Fruit fly (Drosophila melanogaster) whole organism, embryonic: ENCODE measurements around the gene CG12321.

ENCODE experiments used
- Awh ChIP-seq: fragments of 200-800 bp; sonication (Bioruptor generic); IDR thresholded peaks from 2 replicates; pipeline ENCODE4, ENCODE4 v1.3.6; 2022; ENCODE audit warnings: missing biosample characterization, missing genetic modification characterization
- Bteb2 ChIP-seq: fragments of 200-800 bp; sonication (Bioruptor generic); optimal IDR thresholded peaks from 2 replicates; lab custom pipeline; 2016; ENCODE audit warnings: missing biosample characterization, missing genetic modification characterization
- CG10321 ChIP-seq: fragments of 200-800 bp; sonication (Bioruptor generic); IDR thresholded peaks from 2 replicates; pipeline ENCODE4 v1.3.6; 2022; ENCODE audit warnings: missing biosample characterization, missing genetic modification characterization
- CG10543 ChIP-seq: fragments of 200-800 bp; sonication (Bioruptor generic); optimal IDR thresholded peaks from 3 replicates; lab custom pipeline; 2017; ENCODE audit warnings: missing biosample characterization, mild to moderate bottlenecking, missing genetic modification characterization, moderate library complexity
- CG12299 ChIP-seq: fragments of 200-800 bp; sonication (Bioruptor generic); optimal IDR thresholded peaks from 2 replicates; lab custom pipeline; 2018; ENCODE audit warnings: missing biosample characterization, mild to moderate bottlenecking, missing genetic modification characterization
- CG12744 ChIP-seq: fragments of 200-800 bp; sonication (Bioruptor generic); optimal IDR thresholded peaks from 2 replicates; lab custom pipeline; 2016; ENCODE audit warnings: missing biosample characterization, missing genetic modification characterization
- CG12942 ChIP-seq: fragments of 200-800 bp; sonication (Bioruptor generic); optimal IDR thresholded peaks from 3 replicates; lab custom pipeline; 2016; ENCODE audit warnings: missing biosample characterization, missing genetic modification characterization
- CG15073 ChIP-seq: fragments of 200-800 bp; sonication (Bioruptor generic); optimal IDR thresholded peaks from 2 replicates; lab custom pipeline; 2016; ENCODE audit warnings: missing biosample characterization, missing genetic modification characterization
- CG16813 ChIP-seq: fragments of 200-800 bp; sonication (Bioruptor generic); IDR thresholded peaks from 3 replicates; pipeline ENCODE4 v1.3.6; 2022; ENCODE audit warnings: missing biosample characterization, missing genetic modification characterization; ENCODE audit not compliant: partially characterized antibody
- CG1832 ChIP-seq: fragments of 200-800 bp; sonication (Bioruptor generic); optimal IDR thresholded peaks from 2 replicates; lab custom pipeline; 2017; ENCODE audit warnings: missing biosample characterization, mild to moderate bottlenecking, missing genetic modification characterization, inconsistent platforms
- CG2199 ChIP-seq: fragments of 200-800 bp; sonication (Bioruptor generic); IDR thresholded peaks from 3 replicates; pipeline ENCODE4 v1.3.6; 2022; ENCODE audit warnings: missing biosample characterization, missing genetic modification characterization
- CG32532 ChIP-seq: fragments of 200-800 bp; sonication (Bioruptor generic); IDR thresholded peaks from 2 replicates; pipeline ENCODE4 v1.3.6; 2022; ENCODE audit warnings: missing biosample characterization, missing genetic modification characterization
- CG33213 ChIP-seq: fragments of 200-800 bp; sonication (Bioruptor generic); optimal IDR thresholded peaks from 3 replicates; lab custom pipeline; 2016; ENCODE audit warnings: missing biosample characterization, missing genetic modification characterization
- CG3726 ChIP-seq: fragments of 200-800 bp; sonication (Bioruptor generic); IDR thresholded peaks from 3 replicates; pipeline ENCODE4, ENCODE4 v1.3.6; 2022; ENCODE audit warnings: missing biosample characterization, missing genetic modification characterization
- CG4617 ChIP-seq: fragments of 200-800 bp; sonication (Bioruptor generic); optimal IDR thresholded peaks from 3 replicates; lab custom pipeline; 2016; ENCODE audit warnings: missing biosample characterization, missing genetic modification characterization, borderline replicate concordance
- CG6683 ChIP-seq: fragments of 200-800 bp; sonication (Bioruptor generic); optimal IDR thresholded peaks from 2 replicates; lab custom pipeline; 2017; ENCODE audit warnings: missing biosample characterization, mild to moderate bottlenecking, missing genetic modification characterization, missing genetic modification reagents
- CG7372 ChIP-seq: fragments of 200-800 bp; sonication (Bioruptor generic); IDR thresholded peaks from 2 replicates; pipeline ENCODE4 v1.3.6; 2022; ENCODE audit warnings: missing biosample characterization, missing genetic modification characterization
- CG8290 ChIP-seq, 3 experiments: fragments of 200-800 bp; sonication (Bioruptor generic); optimal IDR thresholded peaks; 2 replicates each; lab custom pipeline; 2016 to 2019; ENCODE audit warnings: missing biosample characterization in 3 of 3, missing genetic modification characterization in 3 of 3, mild to moderate bottlenecking in 2 of 3, moderate library complexity in 1 of 3
- CG8388 ChIP-seq: fragments of 200-800 bp; sonication (Bioruptor generic); optimal IDR thresholded peaks from 2 replicates; lab custom pipeline; 2019; ENCODE audit warnings: missing biosample characterization, mild to moderate bottlenecking, missing genetic modification characterization, moderate library complexity
- CrebB ChIP-seq: fragments of 200-800 bp; sonication (Bioruptor generic); optimal IDR thresholded peaks from 3 replicates; lab custom pipeline; 2018; ENCODE audit warnings: missing biosample characterization, mild to moderate bottlenecking, missing genetic modification characterization
- D19A ChIP-seq: fragments of 200-800 bp; optimal IDR thresholded peaks from 3 replicates; lab custom pipeline; 2019; ENCODE audit warnings: missing biosample characterization, mild to moderate bottlenecking, missing genetic modification characterization, moderate library complexity
- Dll ChIP-seq: fragments of 200-800 bp; sonication (Bioruptor generic); IDR thresholded peaks from 4 replicates; pipeline ENCODE4 v1.3.6; 2022; ENCODE audit warnings: missing biosample characterization, missing genetic modification characterization; ENCODE audit not compliant: partially characterized antibody
- Doc3 ChIP-seq: fragments of 200-800 bp; sonication (Bioruptor generic); IDR thresholded peaks from 3 replicates; pipeline ENCODE4 v1.3.6; 2022; ENCODE audit warnings: missing biosample characterization, missing genetic modification characterization; ENCODE audit not compliant: partially characterized antibody
- Dp ChIP-seq: fragments of 200-800 bp; sonication (Bioruptor generic); optimal IDR thresholded peaks from 2 replicates; lab custom pipeline; 2018; ENCODE audit warnings: missing biosample characterization, mild to moderate bottlenecking, missing genetic modification characterization, moderate library complexity
- Ets65A ChIP-seq: fragments of 200-800 bp; sonication (Bioruptor generic); peaks from one replicate; lab custom pipeline; 2016; ENCODE audit warnings: missing biosample characterization, missing genetic modification characterization
- Fer3 ChIP-seq: fragments of 200-800 bp; sonication (Bioruptor generic); optimal IDR thresholded peaks from 2 replicates; lab custom pipeline; 2018; ENCODE audit warnings: missing biosample characterization, mild to moderate bottlenecking, missing genetic modification characterization, moderate library complexity
- Gug ChIP-seq: fragments of 200-800 bp; sonication (Bioruptor generic); IDR thresholded peaks from 4 replicates; pipeline ENCODE4 v1.3.6; 2022; ENCODE audit warnings: missing biosample characterization, missing genetic modification characterization
- Meics ChIP-seq: fragments of 200-800 bp; sonication (Bioruptor generic); optimal IDR thresholded peaks from 2 replicates; lab custom pipeline; 2017; ENCODE audit warnings: missing biosample characterization, mild to moderate bottlenecking, missing genetic modification characterization
- Nf-YC ChIP-seq: fragments of 200-800 bp; optimal IDR thresholded peaks from 3 replicates; lab custom pipeline; 2019; ENCODE audit warnings: missing biosample characterization, mild to moderate bottlenecking, missing genetic modification characterization, moderate library complexity
- Six4 ChIP-seq: fragments of 200-800 bp; sonication (Bioruptor generic); optimal IDR thresholded peaks from 2 replicates; lab custom pipeline; 2016; ENCODE audit warnings: missing biosample characterization, missing genetic modification characterization
- Tbp ChIP-seq: fragments of >200 bp; optimal IDR thresholded peaks from 2 replicates; lab custom pipeline; 2018; ENCODE audit warnings: missing biosample characterization, missing genetic modification characterization
- bab2 ChIP-seq: fragments of 200-800 bp; sonication (Bioruptor generic); optimal IDR thresholded peaks from 2 replicates; lab custom pipeline; 2016; ENCODE audit warnings: missing biosample characterization, missing genetic modification characterization
- chinmo ChIP-seq: fragments of 200-800 bp; sonication (Bioruptor generic); IDR thresholded peaks from 4 replicates; pipeline ENCODE4 v1.3.6; 2022; ENCODE audit warnings: missing biosample characterization, missing genetic modification characterization; ENCODE audit not compliant: partially characterized antibody
- crol ChIP-seq: fragments of 200-800 bp; sonication (Bioruptor generic); IDR thresholded peaks from 2 replicates; pipeline ENCODE4 v1.3.6; 2022; ENCODE audit warnings: missing biosample characterization, missing genetic modification characterization
- eve ChIP-seq, 2 experiments: fragments of >200 bp; optimal IDR thresholded peaks; 2 replicates each; lab custom pipeline; 2017; ENCODE audit warnings: missing biosample characterization in 2 of 2, missing genetic modification characterization in 2 of 2
- ewg ChIP-seq: fragments of 200-800 bp; sonication (Bioruptor generic); optimal IDR thresholded peaks from 3 replicates; lab custom pipeline; 2017; ENCODE audit warnings: mild to moderate bottlenecking, missing biosample characterization, missing genetic modification reagents, missing genetic modification characterization
- gcm ChIP-seq: fragments of 200-800 bp; sonication (Bioruptor generic); optimal IDR thresholded peaks from 2 replicates; lab custom pipeline; 2019; ENCODE audit warnings: missing biosample characterization, mild to moderate bottlenecking, missing genetic modification characterization, moderate library complexity
- hth ChIP-seq: fragments of >200 bp; optimal IDR thresholded peaks from 2 replicates; lab custom pipeline; 2017; ENCODE audit warnings: inconsistent platforms
- jing ChIP-seq: fragments of 200-800 bp; sonication (Bioruptor generic); optimal IDR thresholded peaks from 2 replicates; lab custom pipeline; 2018; ENCODE audit warnings: missing biosample characterization, mild to moderate bottlenecking, missing genetic modification characterization
- lilli ChIP-seq: fragments of 200-800 bp; sonication (Bioruptor generic); optimal IDR thresholded peaks from 3 replicates; lab custom pipeline; 2016; ENCODE audit warnings: missing biosample characterization, missing genetic modification characterization
- lmd ChIP-seq: fragments of 200-800 bp; sonication (Bioruptor generic); IDR thresholded peaks from 2 replicates; pipeline ENCODE4 v1.3.6; 2022; ENCODE audit warnings: missing biosample characterization, missing genetic modification characterization
- luna ChIP-seq: fragments of 200-800 bp; sonication (Bioruptor generic); optimal IDR thresholded peaks from 2 replicates; lab custom pipeline; 2016; ENCODE audit warnings: missing biosample characterization, missing genetic modification characterization
- nerfin-1 ChIP-seq: fragments of 200-800 bp; sonication (Bioruptor generic); optimal IDR thresholded peaks from 3 replicates; lab custom pipeline; 2019; ENCODE audit warnings: missing biosample characterization, mild to moderate bottlenecking, missing genetic modification characterization, moderate library complexity
- onecut ChIP-seq: fragments of 200-800 bp; sonication (Bioruptor generic); IDR thresholded peaks from 2 replicates; pipeline ENCODE4 v1.3.6; 2022; ENCODE audit warnings: missing biosample characterization, missing genetic modification characterization
- otp ChIP-seq: fragments of 200-800 bp; sonication (Bioruptor generic); IDR thresholded peaks from 3 replicates; pipeline ENCODE4, ENCODE4 v1.3.6; 2022; ENCODE audit warnings: missing biosample characterization, missing genetic modification characterization
- pho ChIP-seq: fragments of 200-800 bp; sonication (Bioruptor generic); optimal IDR thresholded peaks from 2 replicates; lab custom pipeline; 2016; ENCODE audit warnings: missing biosample characterization, missing genetic modification characterization
- phol ChIP-seq: fragments of 200-800 bp; sonication (Bioruptor generic); optimal IDR thresholded peaks from 3 replicates; lab custom pipeline; 2018; ENCODE audit warnings: missing biosample characterization, mild to moderate bottlenecking, missing genetic modification characterization, moderate library complexity
- sqz ChIP-seq: fragments of 200-800 bp; sonication (Bioruptor generic); optimal IDR thresholded peaks from 3 replicates; lab custom pipeline; 2018; ENCODE audit warnings: missing biosample characterization, mild to moderate bottlenecking, missing genetic modification characterization
- tll ChIP-seq, 2 experiments: fragments of 200-800 bp in 1 of 2; fragments of >200 bp in 1 of 2; sonication (Bioruptor generic) in 1 of 2; optimal IDR thresholded peaks; 2 replicates each; lab custom pipeline; 2017 to 2019; ENCODE audit warnings: missing biosample characterization in 2 of 2, missing genetic modification characterization in 2 of 2, mild to moderate bottlenecking in 1 of 2, moderate library complexity in 1 of 2
- tna ChIP-seq: fragments of 200-800 bp; sonication (Bioruptor generic); IDR thresholded peaks from 2 replicates; pipeline ENCODE4 v1.3.6; 2022; ENCODE audit warnings: missing biosample characterization, missing genetic modification characterization; ENCODE audit not compliant: partially characterized antibody
- zen ChIP-seq: fragments of 200-800 bp; sonication (Bioruptor generic); optimal IDR thresholded peaks from 3 replicates; lab custom pipeline; 2018; ENCODE audit warnings: missing biosample characterization, mild to moderate bottlenecking, missing genetic modification characterization, moderate library complexity

The CG12321 gene

DNA sequence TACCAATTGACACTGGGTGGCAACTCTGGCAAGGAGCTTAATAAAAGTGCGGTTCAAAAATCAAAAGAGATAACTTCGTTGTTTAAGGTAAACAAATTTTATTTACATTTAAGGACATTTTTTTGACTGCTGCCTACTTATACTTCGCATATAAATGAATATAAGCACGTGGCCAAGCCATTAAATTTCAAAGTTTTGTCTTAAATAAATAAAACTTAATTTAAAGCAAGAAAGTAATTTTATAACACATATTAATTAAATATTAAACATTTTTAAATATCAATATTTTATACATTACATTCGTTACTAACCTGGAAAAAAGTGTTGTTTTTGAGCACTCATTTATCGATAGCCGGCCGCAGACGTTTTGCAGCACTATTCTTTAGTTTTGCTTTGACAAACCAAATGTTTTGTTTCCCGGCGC is at the start of gene CG12321, which contains the start of gene MED17 (continued):
- TF ChIP-seq ewg (GFP tag; lab: Kevin White, UChicago) = peak; percentile 82
- peak; percentile 94 for TF ChIP-seq phol (tag; lab: Kevin White, UChicago)
- no peak for TF ChIP-seq chinmo (GFP tag; lab: Robert Waterston, UW)
- peak; percentile 47 for TF ChIP-seq CG33213
- TF ChIP-seq lilli = peak; percentile 84
- peak; percentile 100 for TF ChIP-seq Meics (GFP tag; lab: Kevin White, UChicago)
- peak; percentile 71 for TF ChIP-seq CG6683 (GFP tag; lab: Kevin White, UChicago)
- peak; percentile 83 for TF ChIP-seq CG4617
- TF ChIP-seq CrebB (tag; lab: Kevin White, UChicago) = peak; percentile 50
- peak; percentile 80 for TF ChIP-seq CG8388 (GFP tag; lab: Kevin White, UChicago)
- TF ChIP-seq sqz (GFP tag; lab: Kevin White, UChicago) = no peak
- no peak; the same call in 1 of the 2 replicates for TF ChIP-seq crol
- no peak for TF ChIP-seq CG2199 (GFP tag; lab: Robert Waterston, UW)
- TF ChIP-seq CG12299 (tag; lab: Kevin White, UChicago) = peak; percentile 68
- TF ChIP-seq Tbp (GFP tag; lab: Kevin White, UChicago) = no peak
- peak; percentile 85 for TF ChIP-seq Fer3 (tag; lab: Kevin White, UChicago)
- peak; percentile 85 for TF ChIP-seq CG10543 (GFP tag; lab: Kevin White, UChicago)
- peak; percentile 53 for TF ChIP-seq CG15073 (GFP tag; lab: Kevin White, UChicago)
- TF ChIP-seq tna (GFP tag; lab: Robert Waterston, UW) = no peak
- peak; percentile 76 for TF ChIP-seq D19A
- TF ChIP-seq CG12744 (GFP tag; lab: Kevin White, UChicago) = peak; percentile 49
- TF ChIP-seq Doc3 (GFP tag; lab: Robert Waterston, UW) = no peak
- peak; percentile 42; the same call in 1 of the 3 replicates for TF ChIP-seq CG16813 (GFP tag; lab: Robert Waterston, UW)
- peak; percentile 98 for TF ChIP-seq Ets65A (GFP tag; lab: Kevin White, UChicago)
- no peak for TF ChIP-seq hth
- peak; percentile 91 for TF ChIP-seq CG12942 (GFP tag; lab: Kevin White, UChicago)
- peak; percentile 67 for TF ChIP-seq pho
- TF ChIP-seq bab2 (GFP tag; lab: Kevin White, UChicago) = peak; percentile 76
- no peak for TF ChIP-seq luna (GFP tag; lab: Kevin White, UChicago)

DNA sequence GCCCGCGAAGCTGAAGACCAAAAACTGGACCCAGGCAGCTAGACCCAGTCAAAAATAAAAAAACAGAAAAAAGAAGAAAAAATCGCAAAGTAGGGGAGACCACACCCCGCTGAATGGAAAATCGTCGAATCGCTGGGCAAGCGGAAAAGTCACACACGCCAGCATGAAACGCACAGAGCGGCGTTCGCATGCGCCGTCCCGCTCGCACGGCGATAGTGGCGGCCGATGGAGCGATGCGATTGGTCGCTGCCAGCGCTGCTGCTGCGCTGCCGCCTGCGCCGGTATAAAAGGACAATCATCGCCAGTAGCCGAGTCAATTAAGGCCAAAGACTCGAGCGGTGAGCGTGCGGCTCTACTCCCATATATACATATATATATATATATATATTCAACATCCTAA is 47.4 kb upstream of the CG12321 start, which contains the start of gene repo:
Gene repo, plus strand, starts transcription at position 314 of the 400 bp plus-strand sequence.
- TF ChIP-seq Nf-YC (tag; lab: Kevin White, UChicago) (peak; percentile 98), nerfin-1 (tag; lab: Kevin White, UChicago) (peak; percentile 43), lmd (GFP tag; lab: Robert Waterston, UW) (no peak), Dll (GFP tag; lab: Robert Waterston, UW) (0 out of 4 replicates have a peak, but pooled peaks have one; percentile 40), tll (GFP tag; optimal IDR thresholded peaks at IDR 0.05; lab: Kevin White, UChicago) (peak in 1 of 2 experiments; percentile 51), onecut (no peak), crol (no peak), CG10321 (peak; percentile 92), Dp (GFP tag; lab: Kevin White, UChicago) (no peak), Bteb2 (no peak), CG32532 (GFP tag; lab: Robert Waterston, UW) (peak; percentile 31; the same call in 1 of the 2 replicates), CG7372 (no peak), CG8290 (GFP tag; optimal IDR thresholded peaks at IDR 0.05; lab: Kevin White, UChicago) (no peak), CG8290 (tag; optimal IDR thresholded peaks at IDR 0.05; lab: Kevin White, UChicago) (no peak), Gug (GFP tag; lab: Robert Waterston, UW) (no peak), CG1832 (GFP tag; lab: Kevin White, UChicago) (peak; percentile 90), Awh (GFP tag; lab: Robert Waterston, UW) (no peak), Six4 (GFP tag; lab: Kevin White, UChicago) (no peak), eve (GFP tag; optimal IDR thresholded peaks at IDR 0.05; lab: Kevin White, UChicago) (no peak), gcm (GFP tag; lab: Kevin White, UChicago) (peak; percentile 93), otp (GFP tag; lab: Robert Waterston, UW) (0 out of 3 replicates have a peak, but pooled peaks have one; percentile 25), CG3726 (GFP tag; lab: Robert Waterston, UW) (no peak), jing (GFP tag; lab: Kevin White, UChicago) (no peak), zen (tag; lab: Kevin White, UChicago) (peak; percentile 37)
